Worm (Caenorhabditis elegans) whole organism, L1 larva: ENCODE measurements around the gene nhr-104.

Experiments used
- fkh-4 ChIP-seq: sonication (generic microtip); optimal IDR thresholded peaks from 2 replicates; lab custom pipeline; 2016; ENCODE audit warnings: missing compliant biosample characterization, missing genetic modification characterization, borderline replicate concordance
- hlh-4 ChIP-seq: sonication (generic microtip); optimal IDR thresholded peaks from 2 replicates; lab custom pipeline; 2016; ENCODE audit warnings: mild to moderate bottlenecking, missing genetic modification characterization, missing compliant biosample characterization
- mdl-1 ChIP-seq, 2 experiments: fragments of 150-350 bp; optimal IDR thresholded peaks; 2 replicates each; lab custom pipeline; 2014 to 2017; ENCODE audit warnings: missing biosample characterization in 2 of 2, missing genetic modification characterization in 2 of 2, inconsistent platforms in 1 of 2
- nhr-12 ChIP-seq: sonication (generic microtip); optimal IDR thresholded peaks from 2 replicates; lab custom pipeline; 2017; ENCODE audit warnings: missing biosample characterization, missing genetic modification characterization
- nhr-237 ChIP-seq: fragments of 150-350 bp; optimal IDR thresholded peaks from 2 replicates; lab custom pipeline; 2014; ENCODE audit warnings: missing biosample characterization, missing genetic modification characterization
- nhr-77 ChIP-seq: fragments of 150-350 bp; optimal IDR thresholded peaks from 2 replicates; lab custom pipeline; 2014; ENCODE audit warnings: missing biosample characterization, missing genetic modification characterization
- nhr-90 ChIP-seq: sonication (generic microtip); optimal IDR thresholded peaks from 2 replicates; lab custom pipeline; 2016; ENCODE audit warnings: mild to moderate bottlenecking, missing genetic modification characterization, missing compliant biosample characterization; ENCODE audit not compliant: poor library complexity
- rnt-1 ChIP-seq: sonication (generic microtip); optimal IDR thresholded peaks from 2 replicates; lab custom pipeline; 2016; ENCODE audit warnings: mild to moderate bottlenecking, missing genetic modification characterization, moderate library complexity, missing compliant biosample characterization
- skn-1 ChIP-seq: fragments of 150-350 bp; optimal IDR thresholded peaks from 2 replicates; lab custom pipeline; 2014; ENCODE audit warnings: missing biosample characterization, missing genetic modification characterization
- tbx-2 ChIP-seq: sonication (generic microtip); optimal IDR thresholded peaks from 2 replicates; lab custom pipeline; 2016; ENCODE audit warnings: missing genetic modification characterization, missing compliant biosample characterization
- unc-62 ChIP-seq: fragments of 150-350 bp; optimal IDR thresholded peaks from 2 replicates; lab custom pipeline; 2014; ENCODE audit warnings: missing biosample characterization, missing genetic modification reagents, missing genetic modification characterization
- xbp-1 ChIP-seq: sonication (generic microtip); optimal IDR thresholded peaks from 2 replicates; lab custom pipeline; 2016; ENCODE audit warnings: missing genetic modification characterization, missing compliant biosample characterization

- TF ChIP-seq unc-62 (GFP tag; lab: Kevin White, UChicago) (no peak), tbx-2 (no peak), nhr-237 (no peak), fkh-4 (tag; lab: Kevin White, UChicago) (no peak), xbp-1 (tag; lab: Kevin White, UChicago) (no peak), nhr-12 (tag; lab: Kevin White, UChicago) (no peak), nhr-90 (no peak), rnt-1 (tag; lab: Kevin White, UChicago) (no peak), hlh-4 (tag; lab: Kevin White, UChicago) (no peak), skn-1 (tag; lab: Kevin White, UChicago) (no peak), nhr-77 (no peak), mdl-1 (tag; optimal IDR thresholded peaks at IDR 0.05; lab: Kevin White, UChicago) (no peak)
These were observed 32.4 kb downstream of the nhr-104 start, which contains the start of the genes fbxb-77 and Y17G9B.11 for ce11 chrIV:4755929-4756655.
